Worm (Caenorhabditis elegans) whole organism, early embryonic: ENCODE data around the gene fipr-4.

Experiments
- F13C5.2 ChIP-seq: sonication (generic microtip); optimal IDR thresholded peaks from 2 replicates; lab custom pipeline; 2017; ENCODE audit warnings: mild to moderate bottlenecking, missing genetic modification characterization, inconsistent platforms, missing compliant biosample characterization
- aly-1 ChIP-seq: sonication (generic microtip); optimal IDR thresholded peaks from 2 replicates; lab custom pipeline; 2016; ENCODE audit warnings: missing genetic modification characterization, missing compliant biosample characterization
- ama-1 ChIP-seq: fragments of 150-350 bp; optimal IDR thresholded peaks from 2 replicates; lab custom pipeline; 2014
- ceh-36 ChIP-seq: sonication (generic microtip); optimal IDR thresholded peaks from 2 replicates; lab custom pipeline; 2016; ENCODE audit warnings: missing genetic modification characterization, inconsistent platforms, missing compliant biosample characterization
- flt-1 ChIP-seq: fragments of 200-800 bp; sonication (Bioruptor generic); IDR thresholded peaks from 2 replicates; pipeline ENCODE4 v1.3.6; 2022; ENCODE audit warnings: missing genetic modification characterization, missing compliant biosample characterization
- hmg-4 ChIP-seq: fragments of 200-800 bp; sonication (Bioruptor generic); optimal IDR thresholded peaks from 2 replicates; lab custom pipeline; 2018; ENCODE audit warnings: mild to moderate bottlenecking, missing genetic modification characterization, missing compliant biosample characterization
- pes-1 ChIP-seq: fragments of 200-800 bp; sonication (Bioruptor generic); IDR thresholded peaks from 2 replicates; pipeline ENCODE4 v1.3.6; 2022; ENCODE audit warnings: missing genetic modification reagents, missing genetic modification characterization, missing compliant biosample characterization
- sea-1 ChIP-seq: fragments of 200-800 bp; sonication (Bioruptor generic); conservative IDR thresholded peaks from 2 replicates; pipeline ENCODE4 v1.3.6; 2022; ENCODE audit warnings: missing genetic modification characterization, missing compliant biosample characterization
- tbx-11 ChIP-seq: fragments of 200-800 bp; sonication (Bioruptor generic); IDR thresholded peaks from 2 replicates; pipeline ENCODE4 v1.3.6; 2022; ENCODE audit warnings: missing genetic modification characterization, missing compliant biosample characterization
- tra-4 ChIP-seq: sonication (generic microtip); optimal IDR thresholded peaks from 2 replicates; lab custom pipeline; 2017; ENCODE audit warnings: missing genetic modification characterization, missing compliant biosample characterization

DNA sequence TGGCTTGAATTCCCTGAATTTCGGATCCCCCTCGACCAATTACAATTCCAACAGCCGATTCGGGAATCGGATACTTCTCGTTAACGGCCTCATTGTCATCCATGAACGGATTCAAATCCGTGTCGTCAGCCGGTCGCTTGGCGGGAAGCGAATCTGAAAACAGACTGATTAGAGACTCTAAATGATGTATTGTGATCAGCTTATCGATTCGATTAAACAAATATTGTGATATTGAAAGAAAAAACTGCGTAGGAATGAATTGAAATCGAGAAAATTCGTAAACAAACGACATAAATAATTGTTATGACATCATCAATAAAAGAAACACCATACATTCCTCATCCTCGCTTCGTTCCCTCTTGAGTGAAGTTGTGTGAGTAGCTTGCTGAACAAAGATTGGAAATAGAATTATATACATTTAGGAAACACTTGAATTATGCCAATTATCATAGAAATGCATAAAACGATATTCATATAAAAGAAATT lies 9.7 kb upstream of the fipr-4 start:
- TF ChIP-seq F13C5.2 (tag; lab: Kevin White, UChicago) (no peak), aly-1 (tag; lab: Kevin White, UChicago) (no peak), ceh-36 (tag; lab: Kevin White, UChicago) (no peak), flt-1 (no peak), sea-1 (GFP tag; lab: Robert Waterston, UW) (no peak), tra-4 (tag; lab: Kevin White, UChicago) (no peak), ama-1 (no peak), pes-1 (no peak), tbx-11 (no peak), hmg-4 (GFP tag; lab: Kevin White, UChicago) (no peak)
